Worm (Caenorhabditis elegans) whole organism, late embryonic: ENCODE results near the gene cdc-25.2.

Experiments
- F13H6.1 ChIP-seq: sonication (generic microtip); optimal IDR thresholded peaks from 2 replicates; lab custom pipeline; 2016; ENCODE audit warnings: missing genetic modification characterization, missing compliant biosample characterization
- hlh-8 ChIP-seq: sonication (generic microtip); optimal IDR thresholded peaks from 2 replicates; lab custom pipeline; 2016; ENCODE audit warnings: missing genotype, missing genetic modification characterization, missing compliant biosample characterization
- nfya-1 ChIP-seq: sonication (generic microtip); optimal IDR thresholded peaks from 2 replicates; lab custom pipeline; 2017; ENCODE audit warnings: missing genetic modification characterization, mild to moderate bottlenecking, missing compliant biosample characterization, antibody characterized with exemption, moderate library complexity

- TF ChIP-seq hlh-8 (tag; lab: Kevin White, UChicago) (no peak), nfya-1 (tag; lab: Kevin White, UChicago) (no peak), F13H6.1 (tag; lab: Kevin White, UChicago) (no peak)
These were observed 10.3 kb downstream of the cdc-25.2 start for ce11 chrV:1577092-1577709.
